Fruit fly (Drosophila melanogaster): Measurements from ENCODE around the gene RhoL.

Gene RhoL

dm6 chr3R:9493627-9494626 lies 8.5 kb downstream of the RhoL start, which contains the start of gene CG16779 (continued):
- TF ChIP-seq bowl (GFP tag; IDR thresholded peaks at IDR 0.05), result no peak
- TF ChIP-seq dmrt11E (tag; optimal IDR thresholded peaks at IDR 0.05), result peak; percentile 51
- no peak for TF ChIP-seq caup (GFP tag; optimal IDR thresholded peaks at IDR 0.05; ENCODE audit: severe bottlenecking)
- no peak for TF ChIP-seq Myb (GFP tag; optimal IDR thresholded peaks at IDR 0.05)
- peak; percentile 25 for TF ChIP-seq CG15011 (GFP tag; optimal IDR thresholded peaks at IDR 0.05)
- no peak for TF ChIP-seq her (GFP tag; optimal IDR thresholded peaks at IDR 0.05)
- peak; percentile 72 for TF ChIP-seq Ets65A (GFP tag)
- no peak for TF ChIP-seq shn (GFP tag; optimal IDR thresholded peaks at IDR 0.05)
- TF ChIP-seq nerfin-2 (GFP tag; IDR thresholded peaks at IDR 0.05; ENCODE audit: partially characterized antibody), result no peak
- TF ChIP-seq gcm (GFP tag; optimal IDR thresholded peaks at IDR 0.05), result no peak
- TF ChIP-seq ind (GFP tag; optimal IDR thresholded peaks at IDR 0.05), result peak; percentile 17
- TF ChIP-seq CG10321 (GFP tag; IDR thresholded peaks at IDR 0.05), result peak; percentile 87
- TF ChIP-seq insv (GFP tag; optimal IDR thresholded peaks at IDR 0.05), result no peak
- TF ChIP-seq sob (GFP tag; IDR thresholded peaks at IDR 0.05), result peak; percentile 28; the same call in 1 of the 2 replicates
- no peak for TF ChIP-seq nau (GFP tag; optimal IDR thresholded peaks at IDR 0.05)
- TF ChIP-seq Dbx (GFP tag; IDR thresholded peaks at IDR 0.05), result no peak
- no peak for TF ChIP-seq CG2202 (tag; optimal IDR thresholded peaks at IDR 0.05)
- peak; percentile 44; the same call in 1 of the 3 replicates for TF ChIP-seq ci (GFP tag; IDR thresholded peaks at IDR 0.05)
- no peak for TF ChIP-seq sqz (GFP tag; optimal IDR thresholded peaks at IDR 0.05)
- no peak for TF ChIP-seq CG13624 (GFP tag; optimal IDR thresholded peaks at IDR 0.05)
- TF ChIP-seq CG34422 (GFP tag; IDR thresholded peaks at IDR 0.05), result no peak
- no peak for TF ChIP-seq hkb (optimal IDR thresholded peaks at IDR 0.05)
- no peak for TF ChIP-seq hkb (GFP tag; IDR thresholded peaks at IDR 0.05)
- TF ChIP-seq h (optimal IDR thresholded peaks at IDR 0.05), result no peak
- TF ChIP-seq Elba2 (GFP tag; optimal IDR thresholded peaks at IDR 0.05), result no peak
- no peak for TF ChIP-seq cas (GFP tag; IDR thresholded peaks at IDR 0.05)
- no peak for TF ChIP-seq CG3407 (GFP tag; optimal IDR thresholded peaks at IDR 0.05)
- no peak for TF ChIP-seq CG10366 (GFP tag; IDR thresholded peaks at IDR 0.05)
- no peak for TF ChIP-seq CG17359 (tag; optimal IDR thresholded peaks at IDR 0.05)
- peak; percentile 69 for TF ChIP-seq Sox100B (GFP tag; optimal IDR thresholded peaks at IDR 0.05)
- no peak for TF ChIP-seq E2f1 (GFP tag; IDR thresholded peaks at IDR 0.05)
- peak; percentile 37; the same call in 1 of the 2 replicates for TF ChIP-seq unc-4 (GFP tag; IDR thresholded peaks at IDR 0.05; ENCODE audit: partially characterized antibody)
- TF ChIP-seq CG16863 (GFP tag; optimal IDR thresholded peaks at IDR 0.05), result peak; percentile 10
- TF ChIP-seq ato (GFP tag; IDR thresholded peaks at IDR 0.05; ENCODE audit: partially characterized antibody), result no peak; the same call in 1 of the 2 replicates
- no peak for TF ChIP-seq CG3065 (GFP tag; optimal IDR thresholded peaks at IDR 0.05)
- no peak for TF ChIP-seq CG2116 (GFP tag; optimal IDR thresholded peaks at IDR 0.05)
- no peak for TF ChIP-seq CG17186 (GFP tag; optimal IDR thresholded peaks at IDR 0.05)
- TF ChIP-seq amos (GFP tag; IDR thresholded peaks at IDR 0.05; ENCODE audit: partially characterized antibody), result no peak
- TF ChIP-seq CG34376 (GFP tag; optimal IDR thresholded peaks at IDR 0.05), result peak; percentile 60
- peak; percentile 96 for TF ChIP-seq CG15479 (GFP tag; optimal IDR thresholded peaks at IDR 0.05)
- peak; percentile 32 for TF ChIP-seq CG18599 (GFP tag; optimal IDR thresholded peaks at IDR 0.05)
- TF ChIP-seq CG9727 (GFP tag; optimal IDR thresholded peaks at IDR 0.05), result peak; percentile 65
- TF ChIP-seq CG6683 (GFP tag; optimal IDR thresholded peaks at IDR 0.05), result no peak
- TF ChIP-seq ttk (GFP tag; IDR thresholded peaks at IDR 0.05), result no peak
- peak; percentile 10; the same call in 1 of the 2 replicates for TF ChIP-seq chm (GFP tag; IDR thresholded peaks at IDR 0.05)
- TF ChIP-seq CG18262 (tag; optimal IDR thresholded peaks at IDR 0.05), result peak; percentile 66
- peak; percentile 17; the same call in 1 of the 3 replicates for TF ChIP-seq croc (GFP tag; conservative IDR thresholded peaks at IDR 0.05)
- peak; percentile 44 for TF ChIP-seq CG13424 (tag; optimal IDR thresholded peaks at IDR 0.05)
- TF ChIP-seq schlank (tag; optimal IDR thresholded peaks at IDR 0.05), result no peak
